Worm (Caenorhabditis elegans) whole organism, late embryonic: Measurements from ENCODE around the gene srbc-84.
A peak's percentile ranks its signal among the peaks of the same experiment; 100 is the strongest.
"Not testable (repeated sequence)": the region's sequence is repeated elsewhere in the genome, so short reads cannot be mapped to it uniquely, and the experiment has no call there.

Experiments used
- C08G9.2 ChIP-seq: sonication (generic microtip); optimal IDR thresholded peaks from 2 replicates; lab custom pipeline; 2016; ENCODE audit warnings: mild to moderate bottlenecking, missing genetic modification characterization, moderate library complexity, missing compliant biosample characterization
- F13H6.1 ChIP-seq: sonication (generic microtip); optimal IDR thresholded peaks from 2 replicates; lab custom pipeline; 2016; ENCODE audit warnings: missing genetic modification characterization, missing compliant biosample characterization
- K02D7.2 ChIP-seq: sonication (generic microtip); optimal IDR thresholded peaks from 2 replicates; lab custom pipeline; 2017; ENCODE audit warnings: mild to moderate bottlenecking, missing genetic modification characterization, missing compliant biosample characterization
- ahr-1 ChIP-seq: sonication (generic microtip); optimal IDR thresholded peaks from 2 replicates; lab custom pipeline; 2016; ENCODE audit warnings: missing genetic modification characterization, missing compliant biosample characterization
- ceh-14 ChIP-seq: sonication (generic microtip); optimal IDR thresholded peaks from 2 replicates; lab custom pipeline; 2016; ENCODE audit warnings: missing genotype, missing genetic modification characterization, missing compliant biosample characterization
- ceh-18 ChIP-seq: sonication (generic microtip); optimal IDR thresholded peaks from 2 replicates; lab custom pipeline; 2016; ENCODE audit warnings: missing genetic modification characterization, missing compliant biosample characterization
- ceh-19 ChIP-seq: fragments of 200-800 bp; sonication (Bioruptor generic); optimal IDR thresholded peaks from 2 replicates; lab custom pipeline; 2018; ENCODE audit warnings: mild to moderate bottlenecking, missing genetic modification characterization, missing compliant biosample characterization
- ceh-22 ChIP-seq: sonication (generic microtip); optimal IDR thresholded peaks from 2 replicates; lab custom pipeline; 2017; ENCODE audit warnings: missing biosample characterization, missing genetic modification characterization
- ceh-24 ChIP-seq: sonication (generic microtip); optimal IDR thresholded peaks from 2 replicates; lab custom pipeline; 2016; ENCODE audit warnings: mild to moderate bottlenecking, missing genetic modification characterization, missing compliant biosample characterization
- ceh-31 ChIP-seq: sonication (generic microtip); optimal IDR thresholded peaks from 2 replicates; lab custom pipeline; 2016; ENCODE audit warnings: missing genetic modification characterization, missing compliant biosample characterization
- ceh-45 ChIP-seq: fragments of 200-800 bp; sonication (Bioruptor generic); IDR thresholded peaks from 2 replicates; pipeline ENCODE4 v1.3.6; 2022; ENCODE audit warnings: missing genetic modification reagents, missing genetic modification characterization, missing compliant biosample characterization
- ceh-48 ChIP-seq: sonication (generic microtip); optimal IDR thresholded peaks from 2 replicates; lab custom pipeline; 2016; ENCODE audit warnings: missing genetic modification characterization, inconsistent platforms, missing compliant biosample characterization
- ceh-6 ChIP-seq: fragments of 200-800 bp; sonication (Bioruptor generic); optimal IDR thresholded peaks from 2 replicates; lab custom pipeline; 2018; ENCODE audit warnings: mild to moderate bottlenecking, missing genetic modification characterization, missing compliant biosample characterization
- che-1 ChIP-seq: sonication (generic microtip); optimal IDR thresholded peaks from 2 replicates; lab custom pipeline; 2016; ENCODE audit warnings: mild to moderate bottlenecking, missing genetic modification characterization, missing compliant biosample characterization
- dmd-4 ChIP-seq: sonication (generic microtip); optimal IDR thresholded peaks from 2 replicates; lab custom pipeline; 2016; ENCODE audit warnings: borderline replicate concordance, missing genetic modification characterization, missing compliant biosample characterization
- elt-2 ChIP-seq: sonication (generic microtip); optimal IDR thresholded peaks from 2 replicates; lab custom pipeline; 2016; ENCODE audit warnings: missing genetic modification reagents, missing genetic modification characterization, missing compliant biosample characterization
- elt-4 ChIP-seq: sonication (generic microtip); optimal IDR thresholded peaks from 2 replicates; lab custom pipeline; 2016; ENCODE audit warnings: missing genetic modification characterization, missing compliant biosample characterization
- fax-1 ChIP-seq: sonication (generic microtip); optimal IDR thresholded peaks from 2 replicates; lab custom pipeline; 2016; ENCODE audit warnings: missing genotype, missing genetic modification characterization, missing compliant biosample characterization
- fkh-10 ChIP-seq: fragments of 150-350 bp; optimal IDR thresholded peaks from 2 replicates; lab custom pipeline; 2014; ENCODE audit warnings: missing biosample characterization, missing genetic modification reagents, missing genetic modification characterization
- hlh-30 ChIP-seq: sonication (generic microtip); optimal IDR thresholded peaks from 2 replicates; lab custom pipeline; 2017; ENCODE audit warnings: antibody characterized with exemption, missing genetic modification characterization, missing compliant biosample characterization; ENCODE audit not compliant: insufficient read depth
- hlh-6 ChIP-seq: sonication (generic microtip); optimal IDR thresholded peaks from 2 replicates; lab custom pipeline; 2016; ENCODE audit warnings: missing genotype, missing genetic modification characterization, missing compliant biosample characterization
- lim-6 ChIP-seq: sonication (generic microtip); optimal IDR thresholded peaks from 2 replicates; lab custom pipeline; 2016; ENCODE audit warnings: missing genetic modification characterization, missing compliant biosample characterization
- madf-2 ChIP-seq: sonication (generic microtip); optimal IDR thresholded peaks from 2 replicates; lab custom pipeline; 2017; ENCODE audit warnings: missing genetic modification characterization, missing compliant biosample characterization
- mec-3 ChIP-seq: sonication (generic microtip); optimal IDR thresholded peaks from 2 replicates; lab custom pipeline; 2016; ENCODE audit warnings: borderline replicate concordance, missing genetic modification characterization, missing compliant biosample characterization
- nfya-1 ChIP-seq: sonication (generic microtip); optimal IDR thresholded peaks from 2 replicates; lab custom pipeline; 2017; ENCODE audit warnings: missing genetic modification characterization, mild to moderate bottlenecking, missing compliant biosample characterization, antibody characterized with exemption, moderate library complexity
- nhr-11 ChIP-seq: fragments of 150-350 bp; optimal IDR thresholded peaks from 2 replicates; lab custom pipeline; 2014; ENCODE audit warnings: missing biosample characterization, missing genetic modification characterization
- npax-4 ChIP-seq: sonication (generic microtip); optimal IDR thresholded peaks from 2 replicates; lab custom pipeline; 2016; ENCODE audit warnings: missing genetic modification characterization, missing compliant biosample characterization
- odd-2 ChIP-seq: sonication (generic microtip); optimal IDR thresholded peaks from 2 replicates; lab custom pipeline; 2017; ENCODE audit warnings: antibody characterized with exemption, mild to moderate bottlenecking, missing genetic modification characterization, missing compliant biosample characterization
- pat-9 ChIP-seq: fragments of 200-800 bp; sonication (Bioruptor generic); optimal IDR thresholded peaks from 2 replicates; lab custom pipeline; 2018; ENCODE audit warnings: mild to moderate bottlenecking, missing genetic modification characterization, moderate library complexity, missing compliant biosample characterization
- pax-1 ChIP-seq: fragments of 150-350 bp; optimal IDR thresholded peaks from 2 replicates; lab custom pipeline; 2014; ENCODE audit warnings: missing biosample characterization, missing genetic modification characterization
- pha-2 ChIP-seq: sonication (generic microtip); optimal IDR thresholded peaks from 2 replicates; lab custom pipeline; 2017; ENCODE audit warnings: mild to moderate bottlenecking, missing genetic modification characterization, missing compliant biosample characterization
- pha-4 ChIP-seq: fragments of 150-350 bp; optimal IDR thresholded peaks from 2 replicates; lab custom pipeline; 2018; ENCODE audit warnings: missing biosample characterization, missing genetic modification reagents, missing genetic modification characterization
- pros-1 ChIP-seq: fragments of 150-350 bp; optimal IDR thresholded peaks from 2 replicates; lab custom pipeline; 2014; ENCODE audit warnings: missing biosample characterization, missing genetic modification reagents, missing genetic modification characterization
- rnt-1 ChIP-seq: sonication (generic microtip); optimal IDR thresholded peaks from 2 replicates; lab custom pipeline; 2016; ENCODE audit warnings: missing genetic modification characterization, missing compliant biosample characterization
- sdc-2 ChIP-seq: sonication (generic microtip); optimal IDR thresholded peaks from 2 replicates; lab custom pipeline; 2016; ENCODE audit warnings: missing genotype, missing genetic modification characterization, missing compliant biosample characterization
- sox-4 ChIP-seq: sonication (generic microtip); optimal IDR thresholded peaks from 2 replicates; lab custom pipeline; 2017; ENCODE audit warnings: mild to moderate bottlenecking, missing genetic modification characterization, inconsistent platforms, missing compliant biosample characterization
- ttx-3 ChIP-seq: sonication (generic microtip); optimal IDR thresholded peaks from 2 replicates; lab custom pipeline; 2016; ENCODE audit warnings: missing genetic modification reagents, missing genetic modification characterization, missing compliant biosample characterization
- unc-42 ChIP-seq: sonication (generic microtip); optimal IDR thresholded peaks from 2 replicates; lab custom pipeline; 2016; ENCODE audit warnings: missing genotype, missing genetic modification characterization, missing compliant biosample characterization
- ztf-16 ChIP-seq: sonication (generic microtip); optimal IDR thresholded peaks from 2 replicates; lab custom pipeline; 2017; ENCODE audit warnings: missing genetic modification characterization, missing compliant biosample characterization

The srbc-84 gene

DNA sequence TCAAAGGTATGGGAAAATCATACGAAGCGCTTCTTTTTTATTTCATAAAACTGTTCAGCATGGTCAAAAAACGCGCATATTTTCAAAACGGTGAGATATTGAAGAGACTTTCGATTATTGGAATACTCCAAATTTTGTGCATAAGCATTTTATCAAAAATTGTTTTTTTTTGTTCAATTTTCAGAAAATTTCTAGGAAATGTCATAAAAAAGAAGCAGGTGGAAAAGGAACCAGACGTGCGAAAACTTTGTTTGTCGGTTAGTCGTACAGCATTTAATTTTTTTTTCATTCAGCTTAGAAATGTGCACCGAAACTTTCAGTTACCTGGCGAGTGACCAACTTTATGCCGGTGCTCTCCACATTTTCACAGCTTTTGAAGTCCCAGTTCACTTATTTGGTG, 34.6 kb downstream of the srbc-84 start, which contains the start of gene srh-167:
Gene srh-167, plus strand, starts transcription at position 301 of the 400 bp plus-strand sequence.
- TF ChIP-seq madf-2 (tag; lab: Kevin White, UChicago) = no peak
- no peak for TF ChIP-seq K02D7.2 (tag; lab: Kevin White, UChicago)
- no peak for TF ChIP-seq fkh-10
- TF ChIP-seq, all 69 proteins: peak for 0

DNA sequence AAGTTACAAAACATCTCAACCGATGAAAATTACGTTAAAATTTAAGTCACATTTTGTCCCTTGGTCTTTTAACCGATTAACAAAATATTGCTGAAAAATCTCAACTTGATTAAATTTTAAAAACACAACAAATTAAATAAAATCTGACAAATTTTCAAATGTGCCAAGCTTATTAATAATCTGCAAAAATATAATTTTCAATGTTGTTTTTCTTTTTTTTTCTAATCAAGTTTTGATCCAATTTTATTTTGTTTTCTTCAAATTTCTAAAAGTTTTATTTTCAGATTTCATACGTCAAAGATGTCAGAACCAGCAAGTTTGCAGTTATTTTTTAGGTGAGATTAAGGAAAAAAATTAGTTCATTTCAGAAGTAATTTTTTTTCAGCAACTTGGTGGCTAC, 37.6 kb downstream of the srbc-84 start, which contains the start of gene srw-87:
Gene srw-87, plus strand, starts transcription at position 301 of the 400 bp plus-strand sequence.
- TF ChIP-seq ceh-24 (tag; lab: Kevin White, UChicago) = no peak
- TF ChIP-seq ceh-18 = no peak
- no peak for TF ChIP-seq elt-2 (tag; lab: Kevin White, UChicago)
- no peak for TF ChIP-seq che-1
- no peak for TF ChIP-seq sox-4 (tag; lab: Kevin White, UChicago)
- TF ChIP-seq fkh-10 = no peak
- TF ChIP-seq fax-1 (tag; lab: Kevin White, UChicago) = no peak
- no peak for TF ChIP-seq npax-4 (tag; lab: Kevin White, UChicago)
- TF ChIP-seq pax-1 (tag; lab: Kevin White, UChicago) = no peak
- TF ChIP-seq nhr-11 (tag; lab: Kevin White, UChicago) = no peak
- TF ChIP-seq ceh-31 (tag; lab: Kevin White, UChicago) = no peak
- no peak for TF ChIP-seq nfya-1 (tag; lab: Kevin White, UChicago)
- TF ChIP-seq pros-1 (tag; lab: Kevin White, UChicago) = no peak
- TF ChIP-seq ttx-3 = no peak
- TF ChIP-seq unc-42 = no peak
- TF ChIP-seq C08G9.2 = no peak
- TF ChIP-seq ceh-22 (tag; lab: Kevin White, UChicago) = no peak
- TF ChIP-seq rnt-1 (tag; lab: Kevin White, UChicago) = no peak
- TF ChIP-seq pha-4 (tag; lab: Kevin White, UChicago) = no peak
- TF ChIP-seq, all 69 proteins: peak for 0

DNA sequence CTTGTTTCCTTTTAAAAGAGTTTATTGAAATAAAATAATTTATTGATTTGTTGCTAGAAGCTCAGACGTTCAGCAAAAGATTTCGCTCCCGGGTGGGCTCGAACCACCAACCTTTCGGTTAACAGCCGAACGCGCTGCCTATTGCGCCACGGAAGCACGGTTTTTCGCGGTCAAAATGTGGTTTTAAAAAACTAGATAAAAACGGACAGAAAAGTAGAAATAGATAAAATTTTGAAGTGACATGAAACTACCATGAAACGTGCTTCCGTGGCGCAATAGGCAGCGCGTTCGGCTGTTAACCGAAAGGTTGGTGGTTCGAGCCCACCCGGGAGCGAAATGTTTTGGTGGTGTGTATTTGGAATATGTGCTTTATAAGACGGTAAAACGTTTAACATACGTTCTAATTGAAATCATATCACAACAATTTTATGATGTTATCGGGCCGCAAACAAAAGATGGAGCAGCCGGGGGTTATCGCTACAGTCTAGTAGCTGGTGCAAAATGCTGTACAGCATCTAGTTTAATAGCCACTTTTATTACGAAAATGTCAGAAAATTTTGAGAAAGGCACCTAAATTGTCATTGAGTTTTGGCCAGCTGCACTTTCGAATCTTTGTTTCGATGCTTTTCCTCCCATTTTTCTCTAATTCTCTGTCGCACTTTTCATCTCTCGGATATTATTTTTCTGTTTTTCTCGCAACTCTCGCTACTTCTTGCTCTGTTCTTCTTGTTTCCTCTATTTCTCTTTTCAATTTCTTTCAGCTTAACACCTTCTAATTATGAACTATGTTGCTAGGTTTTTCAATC, 39.7 kb downstream of the srbc-84 start, which contains the start of gene slc-9B.2:
Gene slc-9B.2, plus strand, starts transcription at position 756 of the 806 bp plus-strand sequence.
- not testable (repeated sequence) for TF ChIP-seq sdc-2 (tag; lab: Kevin White, UChicago); pat-9 (tag; lab: Kevin White, UChicago); ceh-18

DNA sequence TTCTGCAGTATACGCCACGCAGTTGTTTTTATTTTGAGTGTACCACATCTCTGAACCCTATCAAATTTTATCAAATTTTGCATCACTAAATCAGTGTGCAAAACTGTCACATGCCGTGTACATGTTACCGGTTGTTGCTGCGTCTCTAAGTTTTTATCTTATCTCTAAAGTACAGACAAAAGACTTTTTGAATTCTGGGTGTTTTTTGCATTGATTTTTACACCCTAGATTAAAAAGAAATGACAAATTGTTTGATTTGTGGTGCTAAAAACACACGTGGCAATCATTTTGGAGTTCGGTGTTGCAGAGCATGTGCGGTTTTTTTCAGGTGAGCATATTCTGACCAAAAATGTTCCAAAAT, 43.5 kb downstream of the srbc-84 start, which contains the start of gene nhr-193:
Gene nhr-193, plus strand, starts transcription at position 51 of the 361 bp plus-strand sequence.
- TF ChIP-seq odd-2 (tag; lab: Kevin White, UChicago) (no peak), K02D7.2 (tag; lab: Kevin White, UChicago) (no peak), hlh-6 (tag; lab: Kevin White, UChicago) (no peak), elt-2 (tag; lab: Kevin White, UChicago) (peak; percentile 22), mec-3 (no peak), ceh-14 (tag; lab: Kevin White, UChicago) (no peak), ceh-6 (GFP tag; lab: Kevin White, UChicago) (no peak), ztf-16 (tag; lab: Kevin White, UChicago) (no peak)

DNA sequence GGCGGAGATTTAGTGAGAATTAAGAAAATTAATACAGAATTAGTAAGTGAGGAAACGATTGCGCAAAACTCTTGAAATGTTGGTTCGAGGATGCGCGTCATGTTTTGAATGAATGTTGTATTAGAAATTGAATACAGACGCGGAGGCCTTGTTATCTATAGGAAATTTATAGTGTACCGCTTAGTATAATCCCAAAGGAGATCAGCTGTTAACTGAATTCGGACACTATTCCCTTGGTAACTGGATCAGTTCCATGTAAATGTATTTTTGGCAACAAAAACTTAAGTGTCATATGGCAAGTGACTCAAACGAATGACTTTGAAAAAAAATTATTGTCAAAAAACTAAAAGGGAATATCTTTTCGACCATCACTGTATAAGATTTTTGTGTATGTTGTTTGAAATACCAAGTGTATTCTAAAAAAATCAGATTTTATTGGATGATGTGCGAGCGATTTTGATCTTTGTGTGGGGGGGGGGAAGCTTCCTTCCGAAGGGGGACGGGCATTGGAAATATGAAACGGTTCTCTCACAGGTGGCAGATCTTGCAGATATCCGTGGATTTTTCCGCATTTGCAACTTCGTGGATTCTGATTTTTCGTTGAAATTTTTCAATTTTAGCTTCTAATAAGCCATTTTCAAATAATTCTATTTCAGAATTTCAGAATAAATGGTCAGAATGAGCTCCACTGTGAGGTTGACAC, 47.8 kb downstream of the srbc-84 start, which contains the start of the genes W08G11.5 and W08G11.1:
Gene W08G11.5, minus strand, starts transcription at position 101 of the 703 bp plus-strand sequence.
Gene W08G11.1, plus strand, starts transcription at position 653 of the 703 bp plus-strand sequence.
- TF ChIP-seq ahr-1 (no peak), ceh-45 (GFP tag; lab: Robert Waterston, UW) (no peak), ttx-3 (no peak), hlh-30 (tag; lab: Kevin White, UChicago) (no peak), elt-4 (tag; lab: Kevin White, UChicago) (no peak), npax-4 (tag; lab: Kevin White, UChicago) (no peak), F13H6.1 (tag; lab: Kevin White, UChicago) (no peak), dmd-4 (tag; lab: Kevin White, UChicago) (no peak), ceh-48 (no peak), pha-2 (tag; lab: Kevin White, UChicago) (no peak), ceh-19 (no peak), C08G9.2 (no peak), pha-4 (tag; lab: Kevin White, UChicago) (no peak), nhr-11 (tag; lab: Kevin White, UChicago) (no peak), lim-6 (tag; lab: Kevin White, UChicago) (no peak)
- TF ChIP-seq, all 69 proteins: peak for 0
